Worm (Caenorhabditis elegans) whole organism, young adult: ENCODE results near the gene Y57A10A.13.

Source experiments
- F52B5.7 ChIP-seq: sonication (generic microtip); optimal IDR thresholded peaks from 2 replicates; lab custom pipeline; 2016; ENCODE audit warnings: mild to moderate bottlenecking, missing genetic modification characterization, missing compliant biosample characterization
- ama-1 ChIP-seq, 3 experiments: fragments of 150-350 bp in 1 of 3; sonication (generic microtip) in 2 of 3; optimal IDR thresholded peaks; 2 replicates each; lab custom pipeline; 2014 to 2018; ENCODE audit warnings: missing biosample characterization in 2 of 3, missing genetic modification characterization in 2 of 3, missing genetic modification reagents in 2 of 3
- ceh-100 ChIP-seq: fragments of 200-800 bp; sonication (Bioruptor generic); IDR thresholded peaks from 2 replicates; pipeline ENCODE4 v1.3.6; 2022; ENCODE audit warnings: missing genetic modification reagents, missing genetic modification characterization, missing compliant biosample characterization
- him-1 ChIP-seq: sonication (generic microtip); optimal IDR thresholded peaks from 2 replicates; lab custom pipeline; 2016; ENCODE audit warnings: missing genotype, missing genetic modification reagents, missing genetic modification characterization, missing compliant biosample characterization
- hsf-1 ChIP-seq: fragments of 200-800 bp; sonication (Bioruptor generic); IDR thresholded peaks from 2 replicates; pipeline ENCODE4 v1.3.6; 2022; ENCODE audit warnings: missing genetic modification reagents, missing genetic modification characterization, missing compliant biosample characterization
- somi-1 ChIP-seq: fragments of 200-800 bp; sonication (Bioruptor generic); optimal IDR thresholded peaks from 2 replicates; lab custom pipeline; 2018; ENCODE audit warnings: mild to moderate bottlenecking, missing genetic modification characterization, missing compliant biosample characterization
- unc-62 ChIP-seq: fragments of 150-350 bp; optimal IDR thresholded peaks from 2 replicates; lab custom pipeline; 2014; ENCODE audit warnings: missing biosample characterization, missing genetic modification reagents, missing genetic modification characterization

DNA sequence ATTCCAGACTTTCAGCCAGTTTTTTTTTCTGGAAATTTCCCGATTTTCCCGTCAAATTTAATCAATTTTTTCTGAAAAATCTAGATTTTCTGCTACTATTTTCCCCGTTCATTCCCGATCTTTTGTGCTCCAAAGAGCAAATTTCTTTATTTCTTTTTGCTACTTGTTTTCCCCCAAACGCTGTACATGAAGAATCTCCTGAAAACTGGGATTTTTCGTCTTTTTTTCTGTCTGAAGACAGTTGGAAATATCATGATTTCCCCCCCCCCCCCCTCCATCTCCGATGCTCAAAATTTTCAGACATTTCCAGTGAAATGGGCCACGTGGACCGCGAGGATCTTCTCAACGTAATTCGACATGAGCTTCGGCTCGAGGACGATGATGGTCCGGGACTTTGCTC lies 43.3 kb upstream of the Y57A10A.13 start, which contains the start of gene sinh-1:
- TF ChIP-seq ama-1 (optimal IDR thresholded peaks at IDR 0.05; lab: Kevin White, UChicago) = no peak
- TF ChIP-seq ama-1 (GFP tag; optimal IDR thresholded peaks at IDR 0.05; lab: Kevin White, UChicago) = no peak
- TF ChIP-seq unc-62 (GFP tag; lab: Kevin White, UChicago) = no peak
- no peak for TF ChIP-seq F52B5.7 (tag; lab: Kevin White, UChicago)
- TF ChIP-seq ceh-100 (GFP tag; lab: Robert Waterston, UW) = no peak
- no peak for TF ChIP-seq somi-1 (GFP tag; lab: Kevin White, UChicago)
- TF ChIP-seq hsf-1 (GFP tag; lab: Robert Waterston, UW) = no peak
- TF ChIP-seq him-1 (tag; lab: Kevin White, UChicago) = no peak
